Worm (Caenorhabditis elegans): ENCODE data around the gene cyp-34A2.

The cyp-34A2 gene

ce11 chrV:15290995-15291394, at the start of gene cyp-34A2:
TSS of gene cyp-34A2 (minus strand) at chrV:15291095.
- TF ChIP-seq efl-1 (optimal IDR thresholded peaks at IDR 0.05) (no peak), efl-1 (GFP tag; optimal IDR thresholded peaks at IDR 0.05 in 1 of 2) (peak in 1 of 2 experiments; percentile 12), ama-1 (optimal IDR thresholded peaks at IDR 0.05) (no peak), pag-3 (tag; optimal IDR thresholded peaks at IDR 0.05; ENCODE audit: borderline replicate concordance, insufficient read depth) (no peak)

- TF ChIP-seq unc-130 (tag; optimal IDR thresholded peaks at IDR 0.05) (no peak), hpl-2 (GFP tag; optimal IDR thresholded peaks at IDR 0.05) (no peak), egl-13 (tag; optimal IDR thresholded peaks at IDR 0.05) (no peak), unc-30 (tag; optimal IDR thresholded peaks at IDR 0.05) (no peak), dpl-1 (GFP tag; optimal IDR thresholded peaks at IDR 0.05) (no peak), ztf-4 (tag; optimal IDR thresholded peaks at IDR 0.05) (no peak), zip-4 (GFP tag; optimal IDR thresholded peaks at IDR 0.05) (no peak), lin-35 (GFP tag; optimal IDR thresholded peaks at IDR 0.05) (no peak), pax-3 (tag; optimal IDR thresholded peaks at IDR 0.05) (no peak), Y116A8C.19 (tag; optimal IDR thresholded peaks at IDR 0.05; ENCODE audit: borderline replicate concordance) (no peak), ets-5 (GFP tag; IDR thresholded peaks at IDR 0.05) (no peak), unc-62 (GFP tag; optimal IDR thresholded peaks at IDR 0.05) (no peak), aly-2 (tag; optimal IDR thresholded peaks at IDR 0.05) (no peak), snpc-4 (tag; optimal IDR thresholded peaks at IDR 0.05) (no peak), lin-14 (GFP tag; optimal IDR thresholded peaks at IDR 0.05) (no peak), F16B12.6 (tag; optimal IDR thresholded peaks at IDR 0.05) (no peak), nhr-28 (tag; optimal IDR thresholded peaks at IDR 0.05) (no peak)
Observed at ce11 chrV:15339363-15339762, 48.5 kb upstream of the cyp-34A2 start, which contains the start of gene clec-228. TSS of gene clec-228 (minus strand) at chrV:15339463.

- no peak for TF ChIP-seq mep-1 (tag; optimal IDR thresholded peaks at IDR 0.05)
- TF ChIP-seq pax-3 (tag; optimal IDR thresholded peaks at IDR 0.05), result peak; percentile 21
Observed at ce11 chrV:15337405-15337804, 46.5 kb upstream of the cyp-34A2 start, which contains the start of gene wrt-7. TSS of gene wrt-7 (minus strand) at chrV:15337505.

ce11 chrV:15332851-15333250, 42.0 kb upstream of the cyp-34A2 start, which contains the start of gene srw-113:
TSS of gene srw-113 (plus strand) at chrV:15333151.
- TF ChIP-seq nhr-237 (tag; optimal IDR thresholded peaks at IDR 0.05) (no peak), efl-1 (optimal IDR thresholded peaks at IDR 0.05) (no peak), efl-1 (GFP tag; optimal IDR thresholded peaks at IDR 0.05 in 1 of 2) (peak in 1 of 2 experiments; percentile 13)

- TF ChIP-seq pax-3 (tag; optimal IDR thresholded peaks at IDR 0.05) (no peak), nhr-11 (tag; optimal IDR thresholded peaks at IDR 0.05) (no peak), F16B12.6 (tag; optimal IDR thresholded peaks at IDR 0.05) (no peak), egl-27 (tag; optimal IDR thresholded peaks at IDR 0.05) (no peak), C04F5.9 (tag; optimal IDR thresholded peaks at IDR 0.05) (no peak), lin-35 (GFP tag; optimal IDR thresholded peaks at IDR 0.05) (no peak), lsy-2 (tag; optimal IDR thresholded peaks at IDR 0.05) (no peak), aly-2 (tag; optimal IDR thresholded peaks at IDR 0.05) (no peak), ztf-11 (tag; optimal IDR thresholded peaks at IDR 0.05) (no peak), unc-62 (GFP tag; optimal IDR thresholded peaks at IDR 0.05) (no peak), ama-1 (optimal IDR thresholded peaks at IDR 0.05) (no peak)
Observed at ce11 chrV:15330314-15330713, 39.4 kb upstream of the cyp-34A2 start, which contains the start of gene srh-295. TSS of gene srh-295 (plus strand) at chrV:15330614.

ce11 chrV:15327745-15328447, 37.0 kb upstream of the cyp-34A2 start, which contains the start of gene ZK1037.6:
TSS of gene ZK1037.6 (minus strand) at chrV:15327795.
- TF ChIP-seq snpc-4 (tag; optimal IDR thresholded peaks at IDR 0.05) (no peak), mdl-1 (tag; optimal IDR thresholded peaks at IDR 0.05) (no peak), jun-1 (tag; optimal IDR thresholded peaks at IDR 0.05) (peak; percentile 27), elt-2 (tag; optimal IDR thresholded peaks at IDR 0.05) (peak; percentile 90)
